Fruit fly (Drosophila melanogaster) whole organism, pupa: Measurements from ENCODE around the gene CG15021.

ENCODE experiments used
- CG10348 ChIP-seq: fragments of 200-800 bp; sonication (Bioruptor generic); IDR thresholded peaks from 2 replicates; pipeline ENCODE4 v1.3.6; 2022; ENCODE audit warnings: missing biosample characterization, missing genetic modification characterization
- CG12605 ChIP-seq: fragments of 200-800 bp; sonication (Bioruptor generic); IDR thresholded peaks from 2 replicates; pipeline ENCODE4 v1.3.6; 2022; ENCODE audit warnings: missing biosample characterization, missing genetic modification characterization
- CG13204 ChIP-seq: fragments of 200-800 bp; sonication (Bioruptor generic); optimal IDR thresholded peaks from 2 replicates; lab custom pipeline; 2018; ENCODE audit warnings: missing biosample characterization, mild to moderate bottlenecking, missing genetic modification characterization, moderate library complexity
- CG14655 ChIP-seq: fragments of 200-800 bp; sonication (Bioruptor generic); optimal IDR thresholded peaks from 3 replicates; lab custom pipeline; 2017; ENCODE audit warnings: mild to moderate bottlenecking, missing biosample characterization, missing genetic modification reagents, missing genetic modification characterization
- CG15710 ChIP-seq: fragments of 200-800 bp; sonication (Bioruptor generic); optimal IDR thresholded peaks from 2 replicates; lab custom pipeline; 2018; ENCODE audit warnings: missing biosample characterization, mild to moderate bottlenecking, missing genetic modification characterization, moderate library complexity
- CG17806 ChIP-seq: fragments of 200-800 bp; sonication (Bioruptor generic); optimal IDR thresholded peaks from 2 replicates; lab custom pipeline; 2018; ENCODE audit warnings: missing biosample characterization, mild to moderate bottlenecking, missing genetic modification characterization, moderate library complexity
- CG32121 ChIP-seq: fragments of 200-800 bp; sonication (Bioruptor generic); IDR thresholded peaks from 2 replicates; pipeline ENCODE4 v1.3.6; 2022; ENCODE audit warnings: missing biosample characterization, missing genetic modification characterization
- CG34367 ChIP-seq: fragments of 200-800 bp; sonication (Bioruptor generic); optimal IDR thresholded peaks from 2 replicates; lab custom pipeline; 2018; ENCODE audit warnings: missing biosample characterization, mild to moderate bottlenecking, missing genetic modification characterization
- CG4496 ChIP-seq: fragments of 200-800 bp; sonication (Bioruptor generic); IDR thresholded peaks from 3 replicates; pipeline ENCODE4 v1.3.6; 2022; ENCODE audit warnings: missing biosample characterization, missing genetic modification characterization
- CG8159 ChIP-seq: fragments of 200-800 bp; sonication (Bioruptor generic); optimal IDR thresholded peaks from 3 replicates; lab custom pipeline; 2018; ENCODE audit warnings: missing biosample characterization, mild to moderate bottlenecking, missing genetic modification characterization, moderate library complexity
- CG8301 ChIP-seq: fragments of 200-800 bp; sonication (Bioruptor generic); optimal IDR thresholded peaks from 2 replicates; lab custom pipeline; 2018; ENCODE audit warnings: missing biosample characterization, mild to moderate bottlenecking, missing genetic modification characterization
- CG9948 ChIP-seq: fragments of 200-800 bp; sonication (Bioruptor generic); optimal IDR thresholded peaks from 2 replicates; lab custom pipeline; 2018; ENCODE audit warnings: missing biosample characterization, mild to moderate bottlenecking, missing genetic modification characterization, moderate library complexity
- D1 ChIP-seq: fragments of 200-800 bp; sonication (Bioruptor generic); optimal IDR thresholded peaks from 2 replicates; lab custom pipeline; 2018; ENCODE audit warnings: missing biosample characterization, mild to moderate bottlenecking, missing genetic modification characterization, moderate library complexity
- EcR ChIP-seq: fragments of 200-800 bp; sonication (Bioruptor generic); optimal IDR thresholded peaks from 3 replicates; lab custom pipeline; 2019; ENCODE audit warnings: missing biosample characterization, missing genetic modification characterization, mild to moderate bottlenecking, moderate library complexity, missing genetic modification reagents
- Ets98B ChIP-seq: fragments of 200-800 bp; sonication (Bioruptor generic); IDR thresholded peaks from 2 replicates; pipeline ENCODE4 v1.3.6; 2022; ENCODE audit warnings: missing biosample characterization, missing genetic modification characterization
- Pif1A ChIP-seq: fragments of 200-800 bp; sonication (Bioruptor generic); optimal IDR thresholded peaks from 3 replicates; lab custom pipeline; 2016; ENCODE audit warnings: missing biosample characterization, missing genetic modification characterization
- Pif1B ChIP-seq: fragments of 200-800 bp; sonication (Bioruptor generic); optimal IDR thresholded peaks from 3 replicates; lab custom pipeline; 2016; ENCODE audit warnings: missing biosample characterization, missing genetic modification characterization
- Snoo ChIP-seq: fragments of 200-800 bp; sonication (Bioruptor generic); optimal IDR thresholded peaks from 3 replicates; lab custom pipeline; 2017; ENCODE audit warnings: missing biosample characterization, mild to moderate bottlenecking, missing genetic modification characterization, inconsistent platforms
- fd96Ca ChIP-seq: fragments of 200-800 bp; sonication (Bioruptor generic); IDR thresholded peaks from 3 replicates; pipeline ENCODE4 v1.3.6; 2022; ENCODE audit warnings: missing biosample characterization, missing genetic modification characterization
- gl ChIP-seq: fragments of 200-800 bp; sonication (Bioruptor generic); optimal IDR thresholded peaks from 2 replicates; lab custom pipeline; 2018; ENCODE audit warnings: missing biosample characterization, mild to moderate bottlenecking, missing genetic modification characterization
- rn ChIP-seq: fragments of 200-800 bp; sonication (Bioruptor generic); IDR thresholded peaks from 2 replicates; pipeline ENCODE4 v1.3.6; 2022; ENCODE audit warnings: missing biosample characterization, missing genetic modification characterization

The CG15021 gene

dm6 chr3L:4436421-4436820, at the start of gene CG15021:
CG15021 (plus strand) TSS chr3L:4436721.
- no peak for TF ChIP-seq CG9948
- TF ChIP-seq CG13204, result no peak

dm6 chr3L:4388215-4388614, 48.3 kb upstream of the CG15021 start:
- TF ChIP-seq fd96Ca (no peak), CG13204 (no peak), CG14655 (GFP tag; lab: Kevin White, UChicago) (no peak), rn (GFP tag; lab: Robert Waterston, UW) (no peak), CG8301 (tag; lab: Kevin White, UChicago) (no peak), EcR (GFP tag; lab: Kevin White, UChicago) (no peak), Ets98B (no peak), D1 (no peak), CG17806 (no peak), Pif1B (GFP tag; lab: Kevin White, UChicago) (no peak), Pif1A (GFP tag; lab: Kevin White, UChicago) (no peak), CG9948 (no peak)

dm6 chr3L:4389104-4389503, 47.4 kb upstream of the CG15021 start:
- TF ChIP-seq CG34367 (tag; lab: Kevin White, UChicago) (no peak), CG15710 (no peak), Pif1A (GFP tag; lab: Kevin White, UChicago) (no peak), D1 (no peak), EcR (GFP tag; lab: Kevin White, UChicago) (no peak), Snoo (tag; lab: Kevin White, UChicago) (no peak)

- TF ChIP-seq CG9948 (no peak), CG12605 (GFP tag; lab: Robert Waterston, UW) (no peak; the same call in 1 of the 2 replicates), CG34367 (tag; lab: Kevin White, UChicago) (no peak), CG14655 (GFP tag; lab: Kevin White, UChicago) (peak; percentile 72), Pif1A (GFP tag; lab: Kevin White, UChicago) (no peak), CG17806 (no peak), CG4496 (peak; percentile 89), Ets98B (peak; percentile 82), CG8159 (tag; lab: Kevin White, UChicago) (peak; percentile 11), CG13204 (no peak), D1 (no peak), CG32121 (peak; percentile 88), Snoo (tag; lab: Kevin White, UChicago) (no peak), fd96Ca (peak; percentile 86), CG10348 (GFP tag; lab: Robert Waterston, UW) (0 out of 2 replicates have a peak, but pooled peaks have one; percentile 23), CG8301 (tag; lab: Kevin White, UChicago) (peak; percentile 58), Pif1B (GFP tag; lab: Kevin White, UChicago) (peak; percentile 18), EcR (GFP tag; lab: Kevin White, UChicago) (no peak), gl (tag; lab: Kevin White, UChicago) (no peak), CG15710 (no peak), rn (GFP tag; lab: Robert Waterston, UW) (peak; percentile 43; the same call in 1 of the 2 replicates)
Observed at dm6 chr3L:4392851-4393250, 43.7 kb upstream of the CG15021 start.

dm6 chr3L:4393642-4394041, 42.9 kb upstream of the CG15021 start:
- TF ChIP-seq CG10348 (GFP tag; lab: Robert Waterston, UW), result no peak
- TF ChIP-seq CG14655 (GFP tag; lab: Kevin White, UChicago), result peak; percentile 35
- no peak for TF ChIP-seq CG32121
- TF ChIP-seq D1, result no peak
- peak; percentile 50 for TF ChIP-seq Ets98B
- TF ChIP-seq CG4496, result 0 out of 3 replicates have a peak, but pooled peaks have one; percentile 45
- no peak for TF ChIP-seq gl (tag; lab: Kevin White, UChicago)
- TF ChIP-seq CG13204, result no peak
- peak; percentile 4 for TF ChIP-seq CG8301 (tag; lab: Kevin White, UChicago)
- no peak for TF ChIP-seq EcR (GFP tag; lab: Kevin White, UChicago)
- no peak for TF ChIP-seq Snoo (tag; lab: Kevin White, UChicago)
- TF ChIP-seq fd96Ca, result peak; percentile 66; the same call in 2 of the 3 replicates
- no peak for TF ChIP-seq rn (GFP tag; lab: Robert Waterston, UW)

dm6 chr3L:4395501-4396073, 40.9 kb upstream of the CG15021 start:
- TF ChIP-seq fd96Ca (no peak), CG17806 (no peak), CG15710 (peak; percentile 30), CG8159 (tag; lab: Kevin White, UChicago) (peak; percentile 29), CG12605 (GFP tag; lab: Robert Waterston, UW) (no peak), CG4496 (no peak), D1 (no peak), EcR (GFP tag; lab: Kevin White, UChicago) (no peak), gl (tag; lab: Kevin White, UChicago) (no peak), CG9948 (peak; percentile 30), CG34367 (tag; lab: Kevin White, UChicago) (no peak), CG10348 (GFP tag; lab: Robert Waterston, UW) (no peak), CG14655 (GFP tag; lab: Kevin White, UChicago) (peak; percentile 65), rn (GFP tag; lab: Robert Waterston, UW) (no peak), Snoo (tag; lab: Kevin White, UChicago) (peak; percentile 5), Pif1B (GFP tag; lab: Kevin White, UChicago) (no peak), CG32121 (no peak), CG8301 (tag; lab: Kevin White, UChicago) (peak; percentile 36), Pif1A (GFP tag; lab: Kevin White, UChicago) (peak; percentile 54)
